Fruit fly (Drosophila melanogaster) whole organism, embryonic: ENCODE measurements around the gene CG32298.

Experiments used
- Bdp1 ChIP-seq: fragments of 200-800 bp; sonication (Bioruptor generic); optimal IDR thresholded peaks from 3 replicates; lab custom pipeline; 2016; ENCODE audit warnings: missing biosample characterization, missing genetic modification characterization
- CG12744 ChIP-seq: fragments of 200-800 bp; sonication (Bioruptor generic); optimal IDR thresholded peaks from 2 replicates; lab custom pipeline; 2016; ENCODE audit warnings: missing biosample characterization, missing genetic modification characterization
- CG4707 ChIP-seq: fragments of 200-800 bp; sonication (Bioruptor generic); optimal IDR thresholded peaks from 2 replicates; lab custom pipeline; 2018; ENCODE audit warnings: missing biosample characterization, mild to moderate bottlenecking, missing genetic modification characterization, moderate library complexity
- Hand ChIP-seq: fragments of 200-800 bp; sonication (Bioruptor generic); optimal IDR thresholded peaks from 2 replicates; lab custom pipeline; 2017; ENCODE audit warnings: mild to moderate bottlenecking, missing biosample characterization, missing genetic modification reagents, missing genetic modification characterization
- Six4 ChIP-seq: fragments of 200-800 bp; sonication (Bioruptor generic); optimal IDR thresholded peaks from 2 replicates; lab custom pipeline; 2016; ENCODE audit warnings: missing biosample characterization, missing genetic modification characterization
- TFAM ChIP-seq: fragments of 200-800 bp; sonication (Bioruptor generic); optimal IDR thresholded peaks from 2 replicates; lab custom pipeline; 2017; ENCODE audit warnings: missing biosample characterization, missing genetic modification characterization, inconsistent platforms
- bbx ChIP-seq: fragments of 200-800 bp; sonication (Bioruptor generic); IDR thresholded peaks from 2 replicates; pipeline ENCODE4 v1.3.6; 2022; ENCODE audit warnings: missing biosample characterization, missing genetic modification characterization; ENCODE audit not compliant: partially characterized antibody
- grau ChIP-seq: fragments of 200-800 bp; optimal IDR thresholded peaks from 3 replicates; lab custom pipeline; 2019; ENCODE audit warnings: missing biosample characterization, mild to moderate bottlenecking, missing genetic modification characterization, moderate library complexity
- gro ChIP-seq: fragments of 200-800 bp; sonication (Bioruptor generic); optimal IDR thresholded peaks from 2 replicates; lab custom pipeline; 2016; ENCODE audit warnings: missing biosample characterization, missing genetic modification characterization
- ranshi ChIP-seq: fragments of 200-800 bp; sonication (Bioruptor generic); IDR thresholded peaks from 2 replicates; pipeline ENCODE4 v1.3.6; 2022; ENCODE audit warnings: missing biosample characterization, missing genetic modification characterization
- salm ChIP-seq: fragments of 200-800 bp; sonication (Bioruptor generic); optimal IDR thresholded peaks from 2 replicates; lab custom pipeline; 2018; ENCODE audit warnings: missing biosample characterization, mild to moderate bottlenecking, missing genetic modification characterization
- zfh2 ChIP-seq: fragments of 200-800 bp; sonication (Bioruptor generic); optimal IDR thresholded peaks from 2 replicates; lab custom pipeline; 2016; ENCODE audit warnings: missing biosample characterization, missing genetic modification characterization

DNA sequence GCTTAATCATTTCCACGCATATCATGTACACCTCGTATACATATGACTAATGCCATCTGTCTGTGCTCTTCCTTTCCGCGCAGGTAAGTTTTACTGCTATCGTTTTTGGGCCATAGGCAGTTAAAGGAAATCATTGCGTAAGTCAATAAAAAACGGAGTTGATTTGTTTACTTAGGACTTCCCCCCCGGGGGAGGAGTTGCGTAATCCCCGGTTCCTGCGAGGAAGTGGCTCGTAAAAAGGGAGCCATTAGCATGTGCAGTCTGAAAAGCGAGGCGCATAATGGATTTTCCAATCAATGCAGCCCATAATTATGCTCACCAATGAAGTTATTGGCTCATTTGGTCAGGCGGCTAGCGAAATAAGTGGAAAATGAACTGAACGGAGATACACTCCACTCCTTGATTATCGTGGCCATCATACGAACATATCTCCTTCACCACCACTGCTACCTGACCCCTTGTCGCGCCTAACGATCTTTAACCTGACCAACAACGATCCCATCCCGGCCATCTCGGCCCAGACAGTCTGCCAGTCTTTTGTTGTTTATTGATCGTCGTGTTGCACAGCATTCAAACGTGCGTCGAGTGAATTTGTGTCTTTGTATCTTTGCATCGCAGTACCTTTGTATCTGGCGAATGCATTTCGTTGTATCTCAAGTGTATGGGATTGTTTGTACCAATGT is 5.3 kb downstream of the CG32298 start:
- TF ChIP-seq CG12744 (GFP tag; lab: Kevin White, UChicago), result no peak
- TF ChIP-seq bbx (GFP tag; lab: Robert Waterston, UW), result no peak
- TF ChIP-seq Bdp1 (GFP tag; lab: Kevin White, UChicago), result no peak
- TF ChIP-seq ranshi (GFP tag; lab: Robert Waterston, UW), result no peak
- no peak for TF ChIP-seq Hand (GFP tag; lab: Kevin White, UChicago)
- TF ChIP-seq grau (tag; lab: Kevin White, UChicago), result no peak
- no peak for TF ChIP-seq zfh2 (GFP tag; lab: Kevin White, UChicago)
- no peak for TF ChIP-seq Six4
- no peak for TF ChIP-seq CG4707
- TF ChIP-seq salm (tag; lab: Kevin White, UChicago), result no peak
- no peak for TF ChIP-seq TFAM
- TF ChIP-seq gro (GFP tag; lab: Kevin White, UChicago), result no peak
